Worm (Caenorhabditis elegans): ENCODE data around the gene sgnh-1.

DNA sequence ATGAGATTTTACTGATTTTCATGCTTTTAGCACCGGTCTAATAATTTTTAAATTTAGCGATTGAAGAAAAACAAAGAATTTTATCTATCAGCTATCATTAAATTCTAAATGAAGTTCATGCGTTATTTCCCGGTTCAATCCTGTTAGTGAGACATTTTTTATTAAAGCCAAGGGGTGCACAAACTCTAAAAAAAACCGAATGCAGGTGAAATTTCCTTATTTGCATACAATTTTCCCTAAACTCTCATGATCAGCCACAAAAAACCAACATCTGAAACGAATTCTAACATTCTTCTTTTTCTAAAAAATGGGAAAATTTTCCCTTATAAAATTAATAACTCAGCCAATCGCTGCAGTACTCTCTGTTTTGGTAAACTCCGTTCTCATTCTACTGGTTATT is 23.4 kb downstream of the sgnh-1 start, which contains the start of gene str-156:
- TF ChIP-seq hmbx-1 (tag; optimal IDR thresholded peaks at IDR 0.05): no peak
- TF ChIP-seq ama-1 (optimal IDR thresholded peaks at IDR 0.05): no peak
- TF ChIP-seq tbx-37 (GFP tag; conservative IDR thresholded peaks at IDR 0.05): no peak
- no peak for TF ChIP-seq flt-1 (GFP tag; IDR thresholded peaks at IDR 0.05)
- TF ChIP-seq ceh-36 (tag; optimal IDR thresholded peaks at IDR 0.05): no peak
- TF ChIP-seq scrt-1 (GFP tag; IDR thresholded peaks at IDR 0.05): no peak
- no peak for TF ChIP-seq hnd-1 (tag; optimal IDR thresholded peaks at IDR 0.05)
- no peak for TF ChIP-seq ets-7 (tag; optimal IDR thresholded peaks at IDR 0.05)
- TF ChIP-seq ceh-13 (GFP tag; optimal IDR thresholded peaks at IDR 0.05): no peak
- TF ChIP-seq F13C5.2 (tag; optimal IDR thresholded peaks at IDR 0.05): no peak
- no peak for TF ChIP-seq sea-1 (GFP tag; conservative IDR thresholded peaks at IDR 0.05)
- no peak for TF ChIP-seq aly-1 (tag; optimal IDR thresholded peaks at IDR 0.05)
- TF ChIP-seq tbx-11 (GFP tag; IDR thresholded peaks at IDR 0.05): no peak
- no peak for TF ChIP-seq pes-1 (GFP tag; IDR thresholded peaks at IDR 0.05)
